Fruit fly (Drosophila melanogaster) whole organism, embryonic: ENCODE measurements around the gene CG13247.

ENCODE experiments used
- CG13894 ChIP-seq: fragments of 200-800 bp; sonication (Bioruptor generic); optimal IDR thresholded peaks from 3 replicates; lab custom pipeline; 2018; ENCODE audit warnings: missing biosample characterization, mild to moderate bottlenecking, missing genetic modification characterization, moderate library complexity
- CG8290 ChIP-seq, 3 experiments: fragments of 200-800 bp; sonication (Bioruptor generic); optimal IDR thresholded peaks; 2 replicates each; lab custom pipeline; 2016 to 2019; ENCODE audit warnings: missing biosample characterization in 3 of 3, missing genetic modification characterization in 3 of 3, mild to moderate bottlenecking in 2 of 3, moderate library complexity in 1 of 3
- Fer3 ChIP-seq: fragments of 200-800 bp; sonication (Bioruptor generic); optimal IDR thresholded peaks from 2 replicates; lab custom pipeline; 2018; ENCODE audit warnings: missing biosample characterization, mild to moderate bottlenecking, missing genetic modification characterization, moderate library complexity
- Gug ChIP-seq: fragments of 200-800 bp; sonication (Bioruptor generic); IDR thresholded peaks from 4 replicates; pipeline ENCODE4 v1.3.6; 2022; ENCODE audit warnings: missing biosample characterization, missing genetic modification characterization
- HLHmδ ChIP-seq: fragments of 200-800 bp; sonication (Bioruptor generic); optimal IDR thresholded peaks from 2 replicates; lab custom pipeline; 2018; ENCODE audit warnings: missing biosample characterization, mild to moderate bottlenecking, missing genetic modification characterization, moderate library complexity
- Hr39 ChIP-seq: fragments of >200 bp; optimal IDR thresholded peaks from 2 replicates; lab custom pipeline; 2017
- fu2 ChIP-seq: fragments of 200-800 bp; sonication (Bioruptor generic); optimal IDR thresholded peaks from 2 replicates; lab custom pipeline; 2016; ENCODE audit warnings: missing biosample characterization, missing genetic modification characterization
- onecut ChIP-seq: fragments of 200-800 bp; sonication (Bioruptor generic); IDR thresholded peaks from 2 replicates; pipeline ENCODE4 v1.3.6; 2022; ENCODE audit warnings: missing biosample characterization, missing genetic modification characterization
- pan ChIP-seq, 4 experiments: fragments of >200 bp in 3 of 4; fragments of 200-800 bp in 1 of 4; sonication (Bioruptor generic) in 1 of 4; optimal IDR thresholded peaks in 3 of 4; IDR thresholded peaks in 1 of 4; 2 replicates each; pipeline versions ENCODE4 v1.3.6 to Lab custom; 2017 to 2022; ENCODE audit warnings: missing biosample characterization in 2 of 4, missing genetic modification characterization in 2 of 4, mixed read lengths in 1 of 4
- ranshi ChIP-seq: fragments of 200-800 bp; sonication (Bioruptor generic); IDR thresholded peaks from 2 replicates; pipeline ENCODE4 v1.3.6; 2022; ENCODE audit warnings: missing biosample characterization, missing genetic modification characterization
- slp2 ChIP-seq: fragments of 200-800 bp; sonication (Bioruptor generic); optimal IDR thresholded peaks from 2 replicates; lab custom pipeline; 2016; ENCODE audit warnings: missing biosample characterization, missing genetic modification characterization
- usp ChIP-seq: fragments of >200 bp; optimal IDR thresholded peaks from 2 replicates; lab custom pipeline; 2017; ENCODE audit warnings: missing biosample characterization, missing genetic modification characterization

DNA sequence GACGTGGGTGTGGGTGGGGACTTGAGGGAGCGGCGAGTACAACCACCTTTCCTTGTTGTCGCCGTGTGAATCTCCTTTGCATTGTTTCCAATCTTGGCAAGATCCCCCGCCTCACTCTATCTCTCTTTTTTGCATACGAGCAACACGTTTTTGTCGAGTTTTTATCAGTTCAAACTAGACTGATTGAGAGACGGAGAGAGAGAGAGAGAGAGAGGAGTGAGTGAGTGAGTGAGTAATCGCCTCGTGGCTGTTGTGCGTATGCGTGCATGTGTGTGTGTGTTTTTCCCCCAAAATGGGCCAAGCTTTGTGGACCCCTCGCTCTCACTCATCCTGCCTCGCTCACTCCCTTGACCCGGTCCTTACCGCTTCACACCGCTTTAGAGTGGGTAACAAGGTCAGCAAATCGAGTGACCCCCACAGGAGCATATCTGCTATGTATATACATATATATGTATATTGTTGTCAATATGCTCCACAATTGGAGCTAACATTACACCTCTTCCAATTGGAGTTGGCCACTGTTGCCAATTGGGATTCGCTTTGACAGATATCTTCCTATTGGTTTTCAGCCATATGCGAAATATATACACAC, 20.7 kb upstream of the CG13247 start:
- TF ChIP-seq ranshi (GFP tag; lab: Robert Waterston, UW) (no peak), CG13894 (tag; lab: Kevin White, UChicago) (no peak), CG8290 (GFP tag; optimal IDR thresholded peaks at IDR 0.05; lab: Kevin White, UChicago) (no peak), CG8290 (tag; optimal IDR thresholded peaks at IDR 0.05; lab: Kevin White, UChicago) (no peak), HLHmδ (no peak), pan (optimal IDR thresholded peaks at IDR 0.05; lab: Kevin White, UChicago) (no peak), pan (GFP tag; optimal IDR thresholded peaks at IDR 0.05 in 1 of 2, IDR thresholded peaks at IDR 0.05 in 1 of 2) (no peak), usp (no peak), fu2 (GFP tag; lab: Kevin White, UChicago) (no peak), Gug (GFP tag; lab: Robert Waterston, UW) (no peak), onecut (no peak), Hr39 (lab: Kevin White, UChicago) (no peak), slp2 (no peak), Fer3 (tag; lab: Kevin White, UChicago) (no peak)
